Worm (Caenorhabditis elegans): ENCODE results near the gene C17H12.5.

Gene C17H12.5

ce11 chrIV:6839091-6839522, 21.7 kb upstream of the C17H12.5 start (continued):
- TF ChIP-seq madf-9 (GFP tag; conservative IDR thresholded peaks at IDR 0.05) (no peak), snpc-4 (tag; optimal IDR thresholded peaks at IDR 0.05) (no peak), Y75B8A.6 (GFP tag; IDR thresholded peaks at IDR 0.05) (no peak), hif-1 (tag; optimal IDR thresholded peaks at IDR 0.05) (peak in 1 of 2 experiments; percentile 93), tra-1 (GFP tag; IDR thresholded peaks at IDR 0.05) (peak; percentile 72), fkh-10 (GFP tag; optimal IDR thresholded peaks at IDR 0.05) (peak; percentile 33), T26A8.4 (GFP tag; IDR thresholded peaks at IDR 0.05) (no peak; the same call in none of the 2 replicates), nhr-11 (tag; optimal IDR thresholded peaks at IDR 0.05) (peak; percentile 85), lim-7 (GFP tag; IDR thresholded peaks at IDR 0.05) (no peak), R02D3.7 (tag; optimal IDR thresholded peaks at IDR 0.05) (no peak), dve-1 (tag; optimal IDR thresholded peaks at IDR 0.05; ENCODE audit: insufficient read depth) (peak; percentile 93), ama-1 (optimal IDR thresholded peaks at IDR 0.05) (no peak), zip-2 (tag; optimal IDR thresholded peaks at IDR 0.05) (peak; percentile 3), ceh-62 (tag; optimal IDR thresholded peaks at IDR 0.05) (no peak), daf-19 (GFP tag; conservative IDR thresholded peaks at IDR 0.05) (no peak), Y105C5A.15 (GFP tag; IDR thresholded peaks at IDR 0.05) (no peak), duxl-1 (tag; optimal IDR thresholded peaks at IDR 0.05; ENCODE audit: poor library complexity) (no peak), gei-8 (GFP tag; optimal IDR thresholded peaks at IDR 0.05) (peak; percentile 49), vab-7 (GFP tag; IDR thresholded peaks at IDR 0.05) (peak; percentile 27; the same call in 1 of the 2 replicates), lin-15B (tag; optimal IDR thresholded peaks at IDR 0.05) (no peak), dmd-9 (GFP tag; IDR thresholded peaks at IDR 0.05) (no peak), lir-3 (tag; optimal IDR thresholded peaks at IDR 0.05) (no peak), saeg-2 (GFP tag; IDR thresholded peaks at IDR 0.05) (peak; percentile 70; the same call in 1 of the 2 replicates), ZK546.5 (tag; optimal IDR thresholded peaks at IDR 0.05) (no peak), nhr-25 (tag; optimal IDR thresholded peaks at IDR 0.05; ENCODE audit: borderline replicate concordance, insufficient read depth) (no peak), nhr-102 (tag; optimal IDR thresholded peaks at IDR 0.05) (peak; percentile 71), lin-38 (GFP tag; IDR thresholded peaks at IDR 0.05) (peak; percentile 45; the same call in 1 of the 2 replicates), ceh-44 (GFP tag; IDR thresholded peaks at IDR 0.05) (no peak), nhr-41 (GFP tag; IDR thresholded peaks at IDR 0.05) (no peak), cey-2 (tag; optimal IDR thresholded peaks at IDR 0.05; ENCODE audit: borderline replicate concordance, insufficient read depth) (no peak), ceh-32 (tag; optimal IDR thresholded peaks at IDR 0.05; ENCODE audit: poor library complexity) (no peak), mdt-29 (GFP tag; IDR thresholded peaks at IDR 0.05) (no peak), ceh-82 (tag; optimal IDR thresholded peaks at IDR 0.05) (no peak), sdz-12 (GFP tag; optimal IDR thresholded peaks at IDR 0.05) (no peak), pha-4 (GFP tag; IDR thresholded peaks at IDR 0.05) (peak; percentile 54), pha-4 (tag; optimal IDR thresholded peaks at IDR 0.05) (peak; percentile 89), nhr-6 (tag; optimal IDR thresholded peaks at IDR 0.05) (peak; percentile 75), lin-1 (GFP tag; IDR thresholded peaks at IDR 0.05) (0 out of 2 replicates have a peak, but pooled peaks have one; percentile 37), mxl-3 (GFP tag; optimal IDR thresholded peaks at IDR 0.05) (no peak), spr-3 (GFP tag; optimal IDR thresholded peaks at IDR 0.05) (no peak), nhr-28 (tag; optimal IDR thresholded peaks at IDR 0.05) (peak; percentile 67), F10B5.3 (tag; optimal IDR thresholded peaks at IDR 0.05) (peak; percentile 38), ceh-20 (GFP tag; IDR thresholded peaks at IDR 0.05) (peak; percentile 79), skn-1 (tag; optimal IDR thresholded peaks at IDR 0.05) (no peak), tag-97 (GFP tag; IDR thresholded peaks at IDR 0.05) (no peak), hmg-1.1 (GFP tag; IDR thresholded peaks at IDR 0.05) (peak; percentile 79), arid-1 (GFP tag; conservative IDR thresholded peaks at IDR 0.05) (no peak), lin-39 (tag; optimal IDR thresholded peaks at IDR 0.05) (no peak), nhr-42 (GFP tag; IDR thresholded peaks at IDR 0.05) (0 out of 2 replicates have a peak, but pooled peaks have one; percentile 14), daf-16 (GFP tag; optimal IDR thresholded peaks at IDR 0.05) (peak in 1 of 2 experiments; percentile 54), daf-16 (tag; optimal IDR thresholded peaks at IDR 0.05) (peak; percentile 83)
